Worm (Caenorhabditis elegans): Measurements from ENCODE around the gene dnj-15.
A peak's percentile ranks its signal among the peaks of the same experiment; 100 is the strongest.

The dnj-15 gene

ce11 chrIV:4171531-4172163, 4.5 kb upstream of the dnj-15 start, which contains the start of the genes K08D10.13 and rnp-2 (continued):
- TF ChIP-seq ceh-63 (GFP tag; optimal IDR thresholded peaks at IDR 0.05) (no peak), lin-14 (GFP tag; optimal IDR thresholded peaks at IDR 0.05) (peak; percentile 60), tbx-2 (tag; optimal IDR thresholded peaks at IDR 0.05) (peak; percentile 60), nhr-85 (tag) (peak; percentile 84), nhr-71 (tag; optimal IDR thresholded peaks at IDR 0.05) (peak; percentile 69), fkh-8 (tag; optimal IDR thresholded peaks at IDR 0.05) (peak; percentile 25), elt-2 (tag; optimal IDR thresholded peaks at IDR 0.05) (no peak), alr-1 (tag; optimal IDR thresholded peaks at IDR 0.05; ENCODE audit: borderline replicate concordance) (no peak), pag-3 (tag; optimal IDR thresholded peaks at IDR 0.05; ENCODE audit: borderline replicate concordance, insufficient read depth) (no peak), ceh-88 (GFP tag; IDR thresholded peaks at IDR 0.05) (no peak), grh-1 (GFP tag; IDR thresholded peaks at IDR 0.05) (no peak), mef-2 (tag; optimal IDR thresholded peaks at IDR 0.05) (no peak), unc-62 (GFP tag; optimal IDR thresholded peaks at IDR 0.05) (no peak), sox-4 (tag; optimal IDR thresholded peaks at IDR 0.05) (peak; percentile 27), nhr-90 (tag; optimal IDR thresholded peaks at IDR 0.05; ENCODE audit: poor library complexity) (peak; percentile 59), unc-86 (tag; optimal IDR thresholded peaks at IDR 0.05) (no peak), unc-98 (GFP tag; IDR thresholded peaks at IDR 0.05) (no peak), hpl-2 (GFP tag; optimal IDR thresholded peaks at IDR 0.05) (no peak), nhr-11 (tag; optimal IDR thresholded peaks at IDR 0.05) (no peak), lin-39 (tag; optimal IDR thresholded peaks at IDR 0.05) (no peak), nhr-20 (tag; optimal IDR thresholded peaks at IDR 0.05) (peak; percentile 27), mep-1 (tag; optimal IDR thresholded peaks at IDR 0.05) (peak; percentile 73), sptf-1 (tag; optimal IDR thresholded peaks at IDR 0.05) (no peak), lin-13 (GFP tag; optimal IDR thresholded peaks at IDR 0.05) (no peak), ets-5 (GFP tag; IDR thresholded peaks at IDR 0.05) (no peak), rnt-1 (tag; optimal IDR thresholded peaks at IDR 0.05) (peak; percentile 88), egl-27 (tag; optimal IDR thresholded peaks at IDR 0.05) (no peak), dpl-1 (GFP tag; optimal IDR thresholded peaks at IDR 0.05) (peak; percentile 46 to 75 (median 56)), hlh-17 (GFP tag; optimal IDR thresholded peaks at IDR 0.05; ENCODE audit: borderline replicate concordance) (no peak), lin-35 (GFP tag; optimal IDR thresholded peaks at IDR 0.05) (peak; percentile 65 to 66), lin-15B (tag; optimal IDR thresholded peaks at IDR 0.05) (peak; percentile 73), C34B4.2 (tag; optimal IDR thresholded peaks at IDR 0.05) (no peak), F16B12.6 (tag; optimal IDR thresholded peaks at IDR 0.05) (peak; percentile 52), swsn-7 (tag; optimal IDR thresholded peaks at IDR 0.05) (peak; percentile 54), snpc-4 (tag; optimal IDR thresholded peaks at IDR 0.05) (peak; percentile 28), fos-1 (tag; optimal IDR thresholded peaks at IDR 0.05) (no peak)

- TF ChIP-seq egl-27 (tag; optimal IDR thresholded peaks at IDR 0.05) (no peak), grh-1 (GFP tag; IDR thresholded peaks at IDR 0.05) (no peak), vab-15 (tag; optimal IDR thresholded peaks at IDR 0.05) (no peak), irx-1 (tag; optimal IDR thresholded peaks at IDR 0.05) (no peak), lin-13 (GFP tag; optimal IDR thresholded peaks at IDR 0.05) (no peak)
These were observed 3.9 kb upstream of the dnj-15 start for ce11 chrIV:4172242-4172641.

DNA sequence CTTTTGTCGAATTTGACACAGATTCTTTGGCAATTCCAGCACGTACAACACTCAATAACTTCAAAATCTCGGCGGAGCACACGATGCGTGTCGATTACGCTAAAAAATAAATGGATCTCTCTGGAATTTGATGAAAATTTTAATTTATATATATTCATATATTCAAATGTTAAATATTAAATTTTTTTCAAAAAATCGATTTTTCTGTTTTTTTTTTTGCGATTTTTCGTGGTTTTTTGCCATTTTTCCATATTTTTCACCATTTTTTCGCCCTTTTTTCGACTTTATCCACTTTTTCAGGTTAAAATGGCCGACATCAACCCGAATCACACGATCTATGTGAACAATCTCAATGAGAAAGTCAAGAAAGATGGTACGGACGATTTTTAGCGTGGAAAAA, 2.4 kb upstream of the dnj-15 start, which contains the start of gene rnp-3:
Gene rnp-3 (plus strand): TSS at position 301 of the 400 bp plus-strand sequence.
- no peak for TF ChIP-seq lsy-2 (tag; optimal IDR thresholded peaks at IDR 0.05)
- TF ChIP-seq rnt-1 (tag; optimal IDR thresholded peaks at IDR 0.05): no peak
- no peak for TF ChIP-seq unc-86 (tag; optimal IDR thresholded peaks at IDR 0.05)
- TF ChIP-seq unc-130 (tag; optimal IDR thresholded peaks at IDR 0.05): no peak
- no peak for TF ChIP-seq unc-62 (GFP tag; optimal IDR thresholded peaks at IDR 0.05)
- no peak for TF ChIP-seq xbp-1 (tag; optimal IDR thresholded peaks at IDR 0.05)
